Worm (Caenorhabditis elegans) whole organism, L3 larva: ENCODE measurements around the gene F45H10.5.

Source experiments
- ama-1 ChIP-seq: fragments of 150-350 bp; optimal IDR thresholded peaks from 2 replicates; lab custom pipeline; 2018
- pha-4 ChIP-seq: fragments of 150-350 bp; optimal IDR thresholded peaks from 2 replicates; lab custom pipeline; 2014; ENCODE audit warnings: missing biosample characterization, missing genetic modification reagents, missing genetic modification characterization
- skn-1 ChIP-seq: fragments of 150-350 bp; optimal IDR thresholded peaks from 2 replicates; lab custom pipeline; 2014; ENCODE audit warnings: missing biosample characterization, missing genetic modification characterization

DNA sequence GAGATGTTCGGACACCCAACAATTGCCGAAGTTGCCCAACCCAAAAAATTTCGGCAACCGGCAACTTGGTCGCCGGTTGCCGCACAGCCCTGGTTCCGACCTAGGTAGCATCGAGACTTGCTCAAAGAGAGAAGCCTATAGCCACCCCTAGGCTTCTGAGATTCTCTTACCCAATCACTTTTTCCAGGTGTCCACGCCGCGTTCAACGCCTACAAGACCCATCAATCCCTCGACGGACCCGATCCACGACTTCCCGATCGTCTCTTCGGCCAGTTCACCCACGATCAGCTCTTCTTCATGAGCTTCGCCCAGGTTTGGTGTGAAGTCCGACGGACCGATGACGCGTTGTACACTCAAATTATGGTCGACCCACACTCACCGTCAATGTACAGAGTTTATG, 14.1 kb downstream of the F45H10.5 start:
- TF ChIP-seq skn-1 (tag; lab: Kevin White, UChicago) (no peak), ama-1 (no peak), pha-4 (no peak)
